Worm (Caenorhabditis elegans): ENCODE results near the gene gcy-31.

DNA sequence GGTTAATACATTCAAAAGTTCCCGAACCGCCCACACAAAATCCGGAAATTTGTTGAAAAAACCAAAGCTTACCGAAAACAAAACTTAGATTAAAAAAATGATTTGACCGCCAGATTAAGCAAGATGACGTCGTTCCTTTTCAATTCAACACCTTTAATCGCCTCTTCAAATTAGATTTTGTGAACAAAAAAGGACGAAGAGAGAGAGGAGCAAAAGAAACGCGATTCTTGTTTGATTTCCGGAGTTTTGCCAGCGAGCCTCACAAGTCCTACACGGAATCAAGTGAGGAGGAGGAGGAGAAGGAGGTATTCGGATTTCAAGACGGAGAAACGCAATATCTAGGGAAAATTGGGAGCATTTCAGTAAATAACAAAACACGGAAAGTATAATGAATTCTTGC is 30.2 kb upstream of the gcy-31 start:
- no peak for TF ChIP-seq hlh-13 (GFP tag; optimal IDR thresholded peaks at IDR 0.05)
- TF ChIP-seq ceh-22 (tag; optimal IDR thresholded peaks at IDR 0.05), result no peak
- TF ChIP-seq unc-86 (tag; optimal IDR thresholded peaks at IDR 0.05), result no peak
- no peak for TF ChIP-seq ttx-3 (tag; optimal IDR thresholded peaks at IDR 0.05)
- no peak for TF ChIP-seq ama-1 (optimal IDR thresholded peaks at IDR 0.05)
- TF ChIP-seq ceh-6 (GFP tag; optimal IDR thresholded peaks at IDR 0.05), result no peak
- TF ChIP-seq K02D7.2 (tag; optimal IDR thresholded peaks at IDR 0.05), result no peak
- no peak for TF ChIP-seq nfya-1 (tag; optimal IDR thresholded peaks at IDR 0.05)
- no peak for TF ChIP-seq tbx-2 (tag; optimal IDR thresholded peaks at IDR 0.05)
- no peak for TF ChIP-seq unc-55 (GFP tag; optimal IDR thresholded peaks at IDR 0.05)
- TF ChIP-seq ceh-48 (tag; optimal IDR thresholded peaks at IDR 0.05), result no peak
- no peak for TF ChIP-seq pqm-1 (tag; optimal IDR thresholded peaks at IDR 0.05)
- no peak for TF ChIP-seq lim-6 (tag; optimal IDR thresholded peaks at IDR 0.05)
- no peak for TF ChIP-seq fkh-10 (GFP tag; optimal IDR thresholded peaks at IDR 0.05)

Data from whole organism, late embryonic.